Worm (Caenorhabditis elegans): Measurements from ENCODE around the gene C34D4.2.

- TF ChIP-seq aha-1 (tag; optimal IDR thresholded peaks at IDR 0.05) (no peak), tlp-1 (tag; optimal IDR thresholded peaks at IDR 0.05) (no peak), vab-15 (tag; optimal IDR thresholded peaks at IDR 0.05) (no peak), nhr-76 (tag; optimal IDR thresholded peaks at IDR 0.05) (no peak)
Measured at ce11 chrIV:7195734-7196133, 41.3 kb downstream of the C34D4.2 start, which contains the start of gene best-16.

Measured in whole organism, L1 larva.